Fruit fly (Drosophila melanogaster): ENCODE data around the gene WRNexo.

DNA sequence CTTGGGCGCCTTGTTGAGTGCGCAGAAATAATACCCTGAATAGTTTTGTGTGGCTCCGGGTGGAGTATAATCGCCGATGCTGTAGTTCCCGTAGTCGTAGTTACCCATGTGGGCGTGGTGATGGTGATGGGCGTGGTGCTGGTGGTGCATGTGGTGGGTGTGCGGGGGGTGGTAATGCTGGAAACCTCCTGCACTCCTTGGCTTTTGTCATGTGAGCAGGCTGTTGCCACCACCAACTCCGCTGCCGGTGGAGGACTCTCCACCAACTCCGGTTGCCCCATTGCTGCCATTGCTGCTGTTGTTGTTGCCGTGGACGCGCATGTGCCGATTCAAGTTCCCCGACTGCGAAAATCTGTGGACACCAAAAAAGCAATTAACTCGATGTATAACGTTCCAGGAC is 2.6 kb upstream of the WRNexo start:
- TF ChIP-seq CTCF (optimal IDR thresholded peaks at IDR 0.05) (no peak), CG8478 (optimal IDR thresholded peaks at IDR 0.05) (no peak)

Measured in S2 (cell line).